Worm (Caenorhabditis elegans): ENCODE measurements around the gene acl-14.

DNA sequence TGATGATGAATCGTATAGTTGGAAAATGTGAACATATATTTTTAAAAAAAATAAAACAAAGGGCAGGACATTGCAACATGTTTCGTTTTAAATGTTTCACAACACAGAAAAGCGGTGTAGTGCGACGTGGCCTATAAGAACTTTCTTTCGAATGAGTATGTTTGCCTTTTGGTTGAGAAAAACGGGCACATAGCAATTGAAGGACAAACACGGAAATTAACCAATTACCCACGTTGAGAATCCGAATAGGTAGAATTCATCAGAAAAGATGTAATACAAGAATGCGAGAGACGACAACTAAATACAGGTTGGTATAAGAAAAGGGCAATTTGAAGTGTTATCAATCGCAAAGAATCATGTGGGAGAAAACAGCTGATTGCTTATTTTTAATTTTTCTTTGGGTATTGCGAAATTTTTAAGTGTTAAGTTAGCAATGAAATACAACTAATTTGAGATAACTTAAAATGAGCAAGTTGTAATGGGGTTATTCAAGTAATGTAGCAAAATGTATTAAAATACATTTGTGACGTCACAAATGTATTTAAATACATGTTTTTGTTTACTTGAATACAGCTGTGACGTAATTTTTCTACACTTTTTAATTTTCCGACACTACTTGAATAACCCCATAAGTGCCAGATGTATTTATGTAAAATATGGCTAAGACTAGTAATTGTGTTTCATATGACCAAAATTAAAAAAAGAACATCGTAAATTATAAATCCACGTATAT, at the start of gene acl-14:
- no peak for TF ChIP-seq unc-130 (GFP tag; optimal IDR thresholded peaks at IDR 0.05)
- no peak for TF ChIP-seq nhr-80 (tag; optimal IDR thresholded peaks at IDR 0.05)
- TF ChIP-seq K11D2.4 (GFP tag; IDR thresholded peaks at IDR 0.05), result no peak
- no peak for TF ChIP-seq snpc-4 (GFP tag; optimal IDR thresholded peaks at IDR 0.05)
- TF ChIP-seq snpc-4 (tag; optimal IDR thresholded peaks at IDR 0.05), result no peak
- no peak for TF ChIP-seq efl-1 (GFP tag; optimal IDR thresholded peaks at IDR 0.05)
- no peak for TF ChIP-seq ama-1 (optimal IDR thresholded peaks at IDR 0.05)
- TF ChIP-seq ama-1 (GFP tag; optimal IDR thresholded peaks at IDR 0.05), result no peak
- TF ChIP-seq pha-4 (tag; optimal IDR thresholded peaks at IDR 0.05), result no peak
- TF ChIP-seq unc-62 (GFP tag; optimal IDR thresholded peaks at IDR 0.05), result no peak
- TF ChIP-seq atf-7 (tag; optimal IDR thresholded peaks at IDR 0.05), result no peak
- no peak for TF ChIP-seq T07F8.4 (tag; optimal IDR thresholded peaks at IDR 0.05)
- TF ChIP-seq hmg-20 (GFP tag; IDR thresholded peaks at IDR 0.05), result no peak
- no peak for TF ChIP-seq sea-2 (GFP tag; IDR thresholded peaks at IDR 0.05)
- TF ChIP-seq B0035.1 (tag; optimal IDR thresholded peaks at IDR 0.05), result no peak
